Worm (Caenorhabditis elegans) whole organism, late embryonic: ENCODE data around the gene Y113G7A.16.

ENCODE experiments used
- C08G9.2 ChIP-seq: sonication (generic microtip); optimal IDR thresholded peaks from 2 replicates; lab custom pipeline; 2016; ENCODE audit warnings: mild to moderate bottlenecking, missing genetic modification characterization, moderate library complexity, missing compliant biosample characterization
- C38D4.7 ChIP-seq: fragments of 200-800 bp; sonication (Bioruptor generic); optimal IDR thresholded peaks from 2 replicates; lab custom pipeline; 2018; ENCODE audit warnings: mild to moderate bottlenecking, missing genetic modification characterization, moderate library complexity, missing compliant biosample characterization
- K02D7.2 ChIP-seq: sonication (generic microtip); optimal IDR thresholded peaks from 2 replicates; lab custom pipeline; 2017; ENCODE audit warnings: mild to moderate bottlenecking, missing genetic modification characterization, missing compliant biosample characterization
- Y22D7AL.16 ChIP-seq: sonication (generic microtip); optimal IDR thresholded peaks from 2 replicates; lab custom pipeline; 2016; ENCODE audit warnings: missing genetic modification characterization, missing compliant biosample characterization
- ama-1 ChIP-seq: fragments of 150-350 bp; optimal IDR thresholded peaks from 2 replicates; lab custom pipeline; 2014
- ceh-14 ChIP-seq: sonication (generic microtip); optimal IDR thresholded peaks from 2 replicates; lab custom pipeline; 2016; ENCODE audit warnings: missing genotype, missing genetic modification characterization, missing compliant biosample characterization
- ceh-2 ChIP-seq: sonication (generic microtip); optimal IDR thresholded peaks from 2 replicates; lab custom pipeline; 2016; ENCODE audit warnings: missing genotype, missing genetic modification characterization, missing compliant biosample characterization
- ceh-30 ChIP-seq: fragments of 150-350 bp; optimal IDR thresholded peaks from 2 replicates; lab custom pipeline; 2014; ENCODE audit warnings: missing biosample characterization, missing genetic modification characterization
- ceh-31 ChIP-seq: sonication (generic microtip); optimal IDR thresholded peaks from 2 replicates; lab custom pipeline; 2016; ENCODE audit warnings: missing genetic modification characterization, missing compliant biosample characterization
- ceh-34 ChIP-seq: sonication (generic microtip); optimal IDR thresholded peaks from 2 replicates; lab custom pipeline; 2016; ENCODE audit warnings: mild to moderate bottlenecking, missing genetic modification characterization, missing compliant biosample characterization
- ceh-9 ChIP-seq: sonication (generic microtip); optimal IDR thresholded peaks from 2 replicates; lab custom pipeline; 2016; ENCODE audit warnings: mild to moderate bottlenecking, missing genetic modification characterization, inconsistent platforms, missing compliant biosample characterization
- dve-1 ChIP-seq: sonication (generic microtip); optimal IDR thresholded peaks from 2 replicates; lab custom pipeline; 2017; ENCODE audit warnings: antibody characterized with exemption, mild to moderate bottlenecking, missing genetic modification characterization, missing compliant biosample characterization
- elt-2 ChIP-seq: sonication (generic microtip); optimal IDR thresholded peaks from 2 replicates; lab custom pipeline; 2016; ENCODE audit warnings: missing genetic modification reagents, missing genetic modification characterization, missing compliant biosample characterization
- ets-4 ChIP-seq: sonication (generic microtip); optimal IDR thresholded peaks from 2 replicates; lab custom pipeline; 2016; ENCODE audit warnings: missing genetic modification characterization, missing compliant biosample characterization
- eyg-1 ChIP-seq: sonication (generic microtip); optimal IDR thresholded peaks from 2 replicates; lab custom pipeline; 2016; ENCODE audit warnings: missing genotype, missing genetic modification characterization, missing compliant biosample characterization
- hlh-6 ChIP-seq: sonication (generic microtip); optimal IDR thresholded peaks from 2 replicates; lab custom pipeline; 2016; ENCODE audit warnings: missing genotype, missing genetic modification characterization, missing compliant biosample characterization
- lin-11 ChIP-seq: fragments of 200-800 bp; sonication (Bioruptor generic); optimal IDR thresholded peaks from 2 replicates; lab custom pipeline; 2018; ENCODE audit warnings: mild to moderate bottlenecking, missing genetic modification characterization, missing compliant biosample characterization
- mec-3 ChIP-seq: sonication (generic microtip); optimal IDR thresholded peaks from 2 replicates; lab custom pipeline; 2016; ENCODE audit warnings: borderline replicate concordance, missing genetic modification characterization, missing compliant biosample characterization
- nfya-1 ChIP-seq: sonication (generic microtip); optimal IDR thresholded peaks from 2 replicates; lab custom pipeline; 2017; ENCODE audit warnings: missing genetic modification characterization, mild to moderate bottlenecking, missing compliant biosample characterization, antibody characterized with exemption, moderate library complexity
- npax-4 ChIP-seq: sonication (generic microtip); optimal IDR thresholded peaks from 2 replicates; lab custom pipeline; 2016; ENCODE audit warnings: missing genetic modification characterization, missing compliant biosample characterization
- pag-3 ChIP-seq: sonication (generic microtip); optimal IDR thresholded peaks from 2 replicates; lab custom pipeline; 2016; ENCODE audit warnings: missing compliant biosample characterization, missing genetic modification characterization, borderline replicate concordance
- pax-1 ChIP-seq: fragments of 150-350 bp; optimal IDR thresholded peaks from 2 replicates; lab custom pipeline; 2014; ENCODE audit warnings: missing biosample characterization, missing genetic modification characterization
- pha-2 ChIP-seq: sonication (generic microtip); optimal IDR thresholded peaks from 2 replicates; lab custom pipeline; 2017; ENCODE audit warnings: mild to moderate bottlenecking, missing genetic modification characterization, missing compliant biosample characterization
- pros-1 ChIP-seq: fragments of 150-350 bp; optimal IDR thresholded peaks from 2 replicates; lab custom pipeline; 2014; ENCODE audit warnings: missing biosample characterization, missing genetic modification reagents, missing genetic modification characterization
- ref-2 ChIP-seq: sonication (generic microtip); optimal IDR thresholded peaks from 2 replicates; lab custom pipeline; 2016; ENCODE audit warnings: missing genetic modification characterization, missing compliant biosample characterization
- rnt-1 ChIP-seq: sonication (generic microtip); optimal IDR thresholded peaks from 2 replicates; lab custom pipeline; 2016; ENCODE audit warnings: missing genetic modification characterization, missing compliant biosample characterization
- sdc-2 ChIP-seq: sonication (generic microtip); optimal IDR thresholded peaks from 2 replicates; lab custom pipeline; 2016; ENCODE audit warnings: missing genotype, missing genetic modification characterization, missing compliant biosample characterization
- syd-9 ChIP-seq: sonication (generic microtip); optimal IDR thresholded peaks from 2 replicates; lab custom pipeline; 2016; ENCODE audit warnings: mild to moderate bottlenecking, missing genetic modification characterization, moderate library complexity, missing compliant biosample characterization
- unc-86 ChIP-seq: sonication (generic microtip); optimal IDR thresholded peaks from 2 replicates; lab custom pipeline; 2016; ENCODE audit warnings: missing genetic modification characterization, missing compliant biosample characterization

Y113G7A.16 gene

DNA sequence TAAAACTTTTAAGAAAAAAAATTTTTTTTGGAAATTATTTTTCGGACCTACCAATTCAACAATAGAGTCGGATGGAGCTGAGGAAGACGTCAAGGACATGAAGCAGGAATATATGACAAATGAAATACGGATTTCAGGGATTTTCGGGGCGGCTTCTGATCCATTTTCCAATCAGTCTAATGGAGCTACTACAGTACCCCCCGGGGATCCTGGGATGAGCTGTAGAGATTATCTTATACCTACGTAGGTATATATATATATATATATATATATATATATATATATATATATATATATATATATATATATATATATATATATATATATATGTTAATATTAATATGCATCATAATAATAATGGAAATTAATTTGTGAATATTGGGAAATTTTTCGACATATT lies 26.7 kb downstream of the Y113G7A.16 start, which contains the start of gene ttx-1:
Gene ttx-1, minus strand, starts transcription at position 101 of the 400 bp plus-strand sequence.
- TF ChIP-seq syd-9 (no peak), Y22D7AL.16 (no peak), eyg-1 (tag; lab: Kevin White, UChicago) (no peak), nfya-1 (tag; lab: Kevin White, UChicago) (no peak), ceh-31 (tag; lab: Kevin White, UChicago) (no peak), ceh-14 (tag; lab: Kevin White, UChicago) (no peak), hlh-6 (no peak), ets-4 (tag; lab: Kevin White, UChicago) (no peak)

DNA sequence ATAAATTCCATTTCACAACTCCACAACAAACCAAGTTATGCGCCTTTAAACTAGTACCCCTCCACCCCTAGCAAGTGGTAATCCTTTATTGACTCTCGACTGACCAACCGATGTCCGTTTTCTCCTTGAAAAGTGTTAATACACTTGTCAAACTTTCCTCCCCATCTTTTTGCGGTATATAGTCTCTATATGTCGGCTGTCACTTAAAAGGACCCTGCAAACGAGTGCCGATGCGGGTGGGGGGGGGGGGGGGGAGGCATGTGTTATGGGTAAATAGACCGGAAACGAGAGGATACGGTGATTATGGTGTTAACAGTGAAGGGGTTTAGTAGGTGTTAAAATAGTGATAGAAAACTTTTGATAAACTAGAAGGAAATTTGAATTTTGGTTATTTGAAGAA lies 27.7 kb downstream of the Y113G7A.16 start:
- TF ChIP-seq rnt-1 (tag; lab: Kevin White, UChicago) = no peak
- peak; percentile 81 for TF ChIP-seq pha-2 (tag; lab: Kevin White, UChicago)
- no peak for TF ChIP-seq C38D4.7

- no peak for TF ChIP-seq ceh-2 (tag; lab: Kevin White, UChicago)
- no peak for TF ChIP-seq dve-1 (tag; lab: Kevin White, UChicago)
- no peak for TF ChIP-seq pros-1 (tag; lab: Kevin White, UChicago)
- no peak for TF ChIP-seq elt-2 (tag; lab: Kevin White, UChicago)
- TF ChIP-seq mec-3 = no peak
- TF ChIP-seq C08G9.2 (tag; lab: Kevin White, UChicago) = no peak
- no peak for TF ChIP-seq K02D7.2 (tag; lab: Kevin White, UChicago)
- no peak for TF ChIP-seq lin-11 (tag; lab: Kevin White, UChicago)
- TF ChIP-seq ceh-31 (tag; lab: Kevin White, UChicago) = no peak
- no peak for TF ChIP-seq ama-1 (lab: Kevin White, UChicago)
- no peak for TF ChIP-seq sdc-2 (tag; lab: Kevin White, UChicago)
- TF ChIP-seq ref-2 = no peak
- no peak for TF ChIP-seq ceh-30
- TF ChIP-seq unc-86 (tag; lab: Kevin White, UChicago) = no peak
- TF ChIP-seq ceh-34 (tag; lab: Kevin White, UChicago) = no peak
Measured at ce11 chrV:20067075-20067474, 29.7 kb downstream of the Y113G7A.16 start.

DNA sequence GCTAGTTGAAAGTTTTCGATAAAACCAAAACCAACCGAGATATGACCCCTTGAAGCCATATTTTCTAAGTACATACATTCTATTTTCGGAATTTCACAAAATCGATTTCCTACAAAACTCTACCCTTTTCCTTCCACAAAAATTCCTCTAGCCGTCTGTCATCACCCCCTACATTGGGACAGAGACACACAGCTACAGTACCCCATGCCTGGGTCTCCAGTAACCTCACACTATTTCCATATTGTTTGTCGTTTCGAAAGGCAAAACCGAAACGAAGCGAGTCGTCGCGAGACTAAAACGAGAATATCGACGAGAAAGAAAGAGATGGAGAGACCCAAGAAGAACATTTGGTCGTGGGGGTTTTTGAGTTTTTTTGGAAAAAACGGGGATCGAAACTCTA lies 31.0 kb downstream of the Y113G7A.16 start:
- TF ChIP-seq nfya-1 (tag; lab: Kevin White, UChicago) = peak; percentile 17
- no peak for TF ChIP-seq npax-4
- no peak for TF ChIP-seq Y22D7AL.16
- TF ChIP-seq pax-1 (tag; lab: Kevin White, UChicago) = peak; percentile 81
- TF ChIP-seq eyg-1 (tag; lab: Kevin White, UChicago) = no peak
- TF ChIP-seq ceh-31 (tag; lab: Kevin White, UChicago) = no peak
- TF ChIP-seq mec-3 = no peak
- TF ChIP-seq sdc-2 (tag; lab: Kevin White, UChicago) = no peak
- no peak for TF ChIP-seq ceh-34 (tag; lab: Kevin White, UChicago)

DNA sequence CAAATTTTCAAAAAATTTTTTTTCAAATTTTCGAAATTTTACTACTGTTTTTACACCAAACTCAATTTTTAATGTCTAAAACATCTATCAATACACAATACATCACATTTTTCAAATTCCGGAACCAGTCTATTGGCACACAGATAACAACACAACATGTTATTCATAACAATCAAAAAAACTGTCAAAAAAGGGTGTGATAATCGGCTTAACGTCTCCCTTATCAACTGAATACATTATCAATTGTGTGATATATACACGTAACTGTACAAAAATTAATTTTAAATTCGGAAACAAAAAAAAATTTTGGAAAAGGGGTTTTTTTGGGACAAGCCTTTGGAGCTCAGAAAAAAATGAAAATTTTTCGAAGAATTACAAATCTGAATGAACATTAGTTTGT lies 37.0 kb downstream of the Y113G7A.16 start:
- TF ChIP-seq dve-1 (tag; lab: Kevin White, UChicago) (no peak), elt-2 (tag; lab: Kevin White, UChicago) (peak; percentile 68)
- TF ChIP-seq, all 69 proteins: peak for 1

ce11 chrV:20087635-20088034 lies 50.2 kb downstream of the Y113G7A.16 start, which contains the start of gene fre-1:
TSS of gene fre-1 (minus strand) at chrV:20087735.
- no peak for TF ChIP-seq ceh-9
- no peak for TF ChIP-seq K02D7.2 (tag; lab: Kevin White, UChicago)
- no peak for TF ChIP-seq pag-3 (tag; lab: Kevin White, UChicago)
